Fruit fly (Drosophila melanogaster): ENCODE data around the gene CG43815.

- TF ChIP-seq Ets98B (GFP tag; IDR thresholded peaks at IDR 0.05) (no peak), EcR (GFP tag; optimal IDR thresholded peaks at IDR 0.05) (no peak), CG12605 (GFP tag; IDR thresholded peaks at IDR 0.05) (no peak), Snoo (tag; optimal IDR thresholded peaks at IDR 0.05) (no peak), CG17806 (tag; optimal IDR thresholded peaks at IDR 0.05) (no peak), CG8301 (tag; optimal IDR thresholded peaks at IDR 0.05) (no peak), Pif1A (GFP tag; optimal IDR thresholded peaks at IDR 0.05) (no peak), CG34367 (tag; optimal IDR thresholded peaks at IDR 0.05) (no peak), CG14655 (GFP tag; optimal IDR thresholded peaks at IDR 0.05) (no peak), D1 (tag; optimal IDR thresholded peaks at IDR 0.05) (no peak)
These were observed 32.9 kb upstream of the CG43815 start for dm6 chr2L:3543062-3543461.
